Worm (Caenorhabditis elegans) whole organism, L1 larva: ENCODE results near the gene famh-136.

Source experiments
- C16A3.4 ChIP-seq: fragments of 150-350 bp; optimal IDR thresholded peaks from 2 replicates; lab custom pipeline; 2014; ENCODE audit warnings: missing biosample characterization, missing genetic modification characterization
- C34B4.2 ChIP-seq: sonication (generic microtip); optimal IDR thresholded peaks from 2 replicates; lab custom pipeline; 2017; ENCODE audit warnings: mild to moderate bottlenecking, missing genetic modification characterization, missing compliant biosample characterization
- aha-1 ChIP-seq: fragments of 150-350 bp; optimal IDR thresholded peaks from 2 replicates; lab custom pipeline; 2014; ENCODE audit warnings: missing biosample characterization, missing genetic modification characterization
- ama-1 ChIP-seq: fragments of 150-350 bp; optimal IDR thresholded peaks from 2 replicates; lab custom pipeline; 2014
- ceh-8 ChIP-seq: fragments of 200-800 bp; sonication (Bioruptor generic); optimal IDR thresholded peaks from 2 replicates; lab custom pipeline; 2018; ENCODE audit warnings: mild to moderate bottlenecking, missing genetic modification characterization, moderate library complexity, missing compliant biosample characterization
- ceh-90 ChIP-seq: sonication (generic microtip); optimal IDR thresholded peaks from 2 replicates; lab custom pipeline; 2016; ENCODE audit warnings: missing genetic modification characterization, missing compliant biosample characterization
- efl-1 ChIP-seq, 4 experiments: fragments of 150-350 bp; optimal IDR thresholded peaks in 3 of 4; peaks in 1 of 4; 1 replicate in 1 of 4; 2 replicates in 3 of 4; lab custom pipeline; 2014; ENCODE audit warnings: missing biosample characterization in 2 of 4, missing genetic modification characterization in 2 of 4, missing genetic modification reagents in 2 of 4
- efl-3 ChIP-seq: fragments of 200-800 bp; sonication (Bioruptor generic); optimal IDR thresholded peaks from 2 replicates; lab custom pipeline; 2018; ENCODE audit warnings: mild to moderate bottlenecking, missing genetic modification characterization, missing compliant biosample characterization
- egl-27 ChIP-seq, 2 experiments: fragments of 150-350 bp in 1 of 2; sonication (generic microtip); optimal IDR thresholded peaks; 3 replicates each; lab custom pipeline; 2017 to 2018; ENCODE audit warnings: missing biosample characterization in 2 of 2, missing genetic modification characterization in 2 of 2, missing genetic modification reagents in 2 of 2
- ets-5 ChIP-seq: fragments of 200-800 bp; sonication (Bioruptor generic); IDR thresholded peaks from 2 replicates; pipeline ENCODE4 v1.3.6; 2022; ENCODE audit warnings: missing genetic modification characterization, missing compliant biosample characterization
- fos-1 ChIP-seq: fragments of 150-350 bp; optimal IDR thresholded peaks from 2 replicates; lab custom pipeline; 2014; ENCODE audit warnings: missing biosample characterization, missing genetic modification characterization
- grh-1 ChIP-seq: fragments of 200-800 bp; sonication (Bioruptor generic); IDR thresholded peaks from 2 replicates; pipeline ENCODE4 v1.3.6; 2022; ENCODE audit warnings: missing genetic modification reagents, missing genetic modification characterization, missing compliant biosample characterization
- hlh-17 ChIP-seq: fragments of 200-800 bp; sonication (Bioruptor generic); optimal IDR thresholded peaks from 2 replicates; lab custom pipeline; 2018; ENCODE audit warnings: missing genetic modification characterization, mild to moderate bottlenecking, missing compliant biosample characterization, moderate library complexity, borderline replicate concordance
- isw-1 ChIP-seq: fragments of 200-800 bp; sonication (Bioruptor generic); IDR thresholded peaks from 2 replicates; pipeline ENCODE4 v1.3.6; 2022; ENCODE audit warnings: missing genetic modification characterization, missing compliant biosample characterization
- jun-1 ChIP-seq: fragments of 150-350 bp; optimal IDR thresholded peaks from 2 replicates; lab custom pipeline; 2014; ENCODE audit warnings: missing biosample characterization, missing genetic modification reagents, missing genetic modification characterization
- lin-13 ChIP-seq: fragments of 150-350 bp; optimal IDR thresholded peaks from 2 replicates; lab custom pipeline; 2014; ENCODE audit warnings: missing biosample characterization, missing genetic modification reagents, missing genetic modification characterization
- lin-14 ChIP-seq: fragments of 200-800 bp; sonication (Bioruptor generic); optimal IDR thresholded peaks from 2 replicates; lab custom pipeline; 2018; ENCODE audit warnings: mild to moderate bottlenecking, missing genetic modification characterization, moderate library complexity, missing compliant biosample characterization
- lin-15B ChIP-seq: fragments of 150-350 bp; sonication (generic microtip); optimal IDR thresholded peaks from 3 replicates; lab custom pipeline; 2014; ENCODE audit warnings: missing biosample characterization, missing genetic modification characterization
- lin-35 ChIP-seq, 2 experiments: fragments of 150-350 bp; optimal IDR thresholded peaks; 2 replicates each; lab custom pipeline; 2014; ENCODE audit warnings: missing biosample characterization in 2 of 2, missing genetic modification characterization in 2 of 2, missing genetic modification reagents in 2 of 2
- lin-39 ChIP-seq: fragments of 150-350 bp; optimal IDR thresholded peaks from 2 replicates; lab custom pipeline; 2014; ENCODE audit warnings: missing biosample characterization, missing genetic modification reagents, missing genetic modification characterization
- lsy-2 ChIP-seq, 2 experiments: fragments of 150-350 bp; optimal IDR thresholded peaks; 2 replicates each; lab custom pipeline; 2014; ENCODE audit warnings: missing biosample characterization in 2 of 2, missing genetic modification characterization in 2 of 2
- mdl-1 ChIP-seq, 2 experiments: fragments of 150-350 bp; optimal IDR thresholded peaks; 2 replicates each; lab custom pipeline; 2014 to 2017; ENCODE audit warnings: missing biosample characterization in 2 of 2, missing genetic modification characterization in 2 of 2, inconsistent platforms in 1 of 2
- mef-2 ChIP-seq: fragments of 150-350 bp; optimal IDR thresholded peaks from 2 replicates; lab custom pipeline; 2014; ENCODE audit warnings: missing biosample characterization, missing genetic modification characterization
- mep-1 ChIP-seq: fragments of 150-350 bp; optimal IDR thresholded peaks from 2 replicates; lab custom pipeline; 2014; ENCODE audit warnings: missing biosample characterization, missing genetic modification characterization
- nhr-12 ChIP-seq: sonication (generic microtip); optimal IDR thresholded peaks from 2 replicates; lab custom pipeline; 2017; ENCODE audit warnings: missing biosample characterization, missing genetic modification characterization
- nhr-19 ChIP-seq: fragments of 200-800 bp; sonication (Bioruptor generic); conservative IDR thresholded peaks from 2 replicates; pipeline ENCODE4 v1.3.6; 2022; ENCODE audit warnings: missing genetic modification characterization, missing compliant biosample characterization
- nhr-20 ChIP-seq: sonication (generic microtip); optimal IDR thresholded peaks from 2 replicates; lab custom pipeline; 2016; ENCODE audit warnings: mild to moderate bottlenecking, missing genetic modification characterization, missing compliant biosample characterization
- nhr-28 ChIP-seq: fragments of 150-350 bp; optimal IDR thresholded peaks from 2 replicates; lab custom pipeline; 2014; ENCODE audit warnings: missing biosample characterization, missing genetic modification characterization
- nhr-71 ChIP-seq: sonication (generic microtip); optimal IDR thresholded peaks from 2 replicates; lab custom pipeline; 2016; ENCODE audit warnings: mild to moderate bottlenecking, missing genetic modification characterization, moderate library complexity, missing compliant biosample characterization
- nhr-76 ChIP-seq: sonication (generic microtip); optimal IDR thresholded peaks from 2 replicates; lab custom pipeline; 2017; ENCODE audit warnings: missing biosample characterization, missing genetic modification characterization
- nhr-77 ChIP-seq: fragments of 150-350 bp; optimal IDR thresholded peaks from 2 replicates; lab custom pipeline; 2014; ENCODE audit warnings: missing biosample characterization, missing genetic modification characterization
- nhr-85 ChIP-seq: sonication (generic microtip); peaks from one replicate; lab custom pipeline; 2016; ENCODE audit warnings: missing genetic modification characterization, inconsistent platforms, missing compliant biosample characterization
- nhr-90 ChIP-seq: sonication (generic microtip); optimal IDR thresholded peaks from 2 replicates; lab custom pipeline; 2016; ENCODE audit warnings: mild to moderate bottlenecking, missing genetic modification characterization, missing compliant biosample characterization; ENCODE audit not compliant: poor library complexity
- pqm-1 ChIP-seq: sonication (generic microtip); optimal IDR thresholded peaks from 3 replicates; lab custom pipeline; 2017; ENCODE audit warnings: missing biosample characterization, missing genetic modification characterization
- rnt-1 ChIP-seq: sonication (generic microtip); optimal IDR thresholded peaks from 2 replicates; lab custom pipeline; 2016; ENCODE audit warnings: mild to moderate bottlenecking, missing genetic modification characterization, moderate library complexity, missing compliant biosample characterization
- skn-1 ChIP-seq: fragments of 150-350 bp; optimal IDR thresholded peaks from 2 replicates; lab custom pipeline; 2014; ENCODE audit warnings: missing biosample characterization, missing genetic modification characterization
- sox-4 ChIP-seq: sonication (generic microtip); optimal IDR thresholded peaks from 2 replicates; lab custom pipeline; 2016; ENCODE audit warnings: missing genetic modification characterization, missing compliant biosample characterization
- sptf-1 ChIP-seq: fragments of 150-350 bp; optimal IDR thresholded peaks from 2 replicates; lab custom pipeline; 2014; ENCODE audit warnings: missing biosample characterization, missing genetic modification characterization
- swsn-7 ChIP-seq: sonication (generic microtip); optimal IDR thresholded peaks from 2 replicates; lab custom pipeline; 2016; ENCODE audit warnings: missing genetic modification characterization, missing compliant biosample characterization
- tlp-1 ChIP-seq: fragments of 150-350 bp; optimal IDR thresholded peaks from 2 replicates; lab custom pipeline; 2014; ENCODE audit warnings: missing biosample characterization, missing genetic modification characterization
- unc-130 ChIP-seq: fragments of 150-350 bp; optimal IDR thresholded peaks from 2 replicates; lab custom pipeline; 2017; ENCODE audit warnings: missing biosample characterization, missing genetic modification characterization, inconsistent platforms
- unc-62 ChIP-seq: fragments of 150-350 bp; optimal IDR thresholded peaks from 2 replicates; lab custom pipeline; 2014; ENCODE audit warnings: missing biosample characterization, missing genetic modification reagents, missing genetic modification characterization
- vab-15 ChIP-seq: sonication (generic microtip); optimal IDR thresholded peaks from 2 replicates; lab custom pipeline; 2017; ENCODE audit warnings: missing genotype, mild to moderate bottlenecking, missing genetic modification characterization, missing compliant biosample characterization
- xbp-1 ChIP-seq: sonication (generic microtip); optimal IDR thresholded peaks from 2 replicates; lab custom pipeline; 2016; ENCODE audit warnings: missing genetic modification characterization, missing compliant biosample characterization
- ztf-11 ChIP-seq, 2 experiments: sonication (generic microtip); optimal IDR thresholded peaks; 2 replicates each; lab custom pipeline; 2016 to 2017; ENCODE audit warnings: missing genetic modification characterization in 2 of 2, missing biosample characterization in 1 of 2, missing compliant biosample characterization in 1 of 2
- ztf-4 ChIP-seq: fragments of 150-350 bp; optimal IDR thresholded peaks from 2 replicates; lab custom pipeline; 2014; ENCODE audit warnings: missing biosample characterization, missing genetic modification characterization

Gene famh-136

DNA sequence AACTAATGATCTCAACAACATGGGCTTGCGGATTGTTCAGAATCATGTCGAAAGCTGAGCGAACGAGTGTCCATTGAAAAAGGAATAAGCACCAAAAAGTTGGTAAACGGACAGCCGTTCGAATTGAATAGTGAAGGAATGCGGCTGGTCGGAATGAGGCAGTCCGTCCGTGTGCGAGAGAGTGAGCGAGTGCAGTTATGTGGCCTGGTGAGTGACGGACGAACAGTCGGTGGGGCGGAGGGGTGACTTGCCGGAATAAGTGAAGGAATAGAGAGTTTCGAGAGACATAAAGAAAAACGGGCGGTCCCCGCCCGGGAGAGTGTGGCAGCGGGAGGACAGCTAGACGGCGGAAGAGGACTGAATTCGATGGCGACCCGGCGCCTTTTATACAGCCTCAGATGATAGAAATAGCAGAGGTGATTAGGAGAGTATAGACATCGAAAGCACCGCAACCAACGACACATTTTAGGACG lies 22.2 kb upstream of the famh-136 start (continued):
- TF ChIP-seq tlp-1 (tag; lab: Kevin White, UChicago) (no peak), C34B4.2 (peak; percentile 60), nhr-12 (tag; lab: Kevin White, UChicago) (no peak), vab-15 (no peak), lin-15B (peak; percentile 2), efl-1 (optimal IDR thresholded peaks at IDR 0.05; lab: Kevin White, UChicago) (peak; percentile 38 to 45), efl-1 (GFP tag; optimal IDR thresholded peaks at IDR 0.05 in 1 of 2; lab: Kevin White, UChicago) (peak; percentile 36 to 91), lin-13 (GFP tag; lab: Kevin White, UChicago) (peak; percentile 69), unc-62 (GFP tag; lab: Kevin White, UChicago) (no peak), sox-4 (no peak), ztf-11 (tag; optimal IDR thresholded peaks at IDR 0.05; lab: Kevin White, UChicago) (peak in 1 of 2 experiments; percentile 36), nhr-77 (tag; lab: Kevin White, UChicago) (no peak), nhr-76 (tag; lab: Kevin White, UChicago) (no peak), nhr-85 (tag; lab: Kevin White, UChicago) (peak; percentile 74), rnt-1 (tag; lab: Kevin White, UChicago) (peak; percentile 92), sptf-1 (no peak), efl-3 (no peak), ceh-90 (tag; lab: Kevin White, UChicago) (no peak), swsn-7 (tag; lab: Kevin White, UChicago) (peak; percentile 78), ama-1 (lab: Kevin White, UChicago) (peak; percentile 96), lin-35 (GFP tag; optimal IDR thresholded peaks at IDR 0.05; lab: Kevin White, UChicago) (peak; percentile 57 to 63), hlh-17 (GFP tag; lab: Kevin White, UChicago) (no peak), mep-1 (tag; lab: Kevin White, UChicago) (peak; percentile 48), xbp-1 (tag; lab: Kevin White, UChicago) (peak; percentile 67), isw-1 (no peak), nhr-90 (peak; percentile 82), egl-27 (tag; optimal IDR thresholded peaks at IDR 0.05; lab: Kevin White, UChicago) (no peak), C16A3.4 (no peak), skn-1 (tag; lab: Kevin White, UChicago) (peak; percentile 55), lin-39 (tag; lab: Kevin White, UChicago) (peak; percentile 7), lsy-2 (tag; optimal IDR thresholded peaks at IDR 0.05; lab: Kevin White, UChicago) (peak; percentile 59 to 66), ceh-8 (GFP tag; lab: Kevin White, UChicago) (peak; percentile 55), grh-1 (GFP tag; lab: Robert Waterston, UW) (peak; percentile 69)

DNA sequence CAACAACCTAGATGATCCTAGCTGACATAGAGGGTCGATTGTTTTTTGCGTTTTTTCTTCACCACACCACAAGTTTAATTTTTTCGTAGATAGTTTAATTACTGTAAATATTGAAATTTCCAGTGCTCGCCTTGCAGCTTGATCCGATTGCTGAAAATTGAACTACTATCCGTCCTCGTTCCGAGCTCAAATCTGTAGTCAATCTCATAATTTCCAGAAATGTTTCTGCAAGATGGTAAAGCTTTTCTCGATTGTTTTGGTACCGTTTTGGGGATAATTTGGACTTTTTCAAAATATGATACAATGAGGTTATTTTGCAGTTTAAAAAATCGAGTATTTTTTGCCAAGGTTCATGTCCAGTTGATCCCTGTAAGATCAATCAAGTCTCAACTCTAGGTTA lies 21.5 kb upstream of the famh-136 start:
- no peak for TF ChIP-seq aha-1
- no peak for TF ChIP-seq lin-39 (tag; lab: Kevin White, UChicago)
- TF ChIP-seq efl-1 (optimal IDR thresholded peaks at IDR 0.05; lab: Kevin White, UChicago), result no peak
- peak in 1 of 2 experiments; percentile 63 for TF ChIP-seq efl-1 (GFP tag; optimal IDR thresholded peaks at IDR 0.05 in 1 of 2; lab: Kevin White, UChicago)
- TF ChIP-seq nhr-19 (GFP tag; lab: Robert Waterston, UW), result no peak

DNA sequence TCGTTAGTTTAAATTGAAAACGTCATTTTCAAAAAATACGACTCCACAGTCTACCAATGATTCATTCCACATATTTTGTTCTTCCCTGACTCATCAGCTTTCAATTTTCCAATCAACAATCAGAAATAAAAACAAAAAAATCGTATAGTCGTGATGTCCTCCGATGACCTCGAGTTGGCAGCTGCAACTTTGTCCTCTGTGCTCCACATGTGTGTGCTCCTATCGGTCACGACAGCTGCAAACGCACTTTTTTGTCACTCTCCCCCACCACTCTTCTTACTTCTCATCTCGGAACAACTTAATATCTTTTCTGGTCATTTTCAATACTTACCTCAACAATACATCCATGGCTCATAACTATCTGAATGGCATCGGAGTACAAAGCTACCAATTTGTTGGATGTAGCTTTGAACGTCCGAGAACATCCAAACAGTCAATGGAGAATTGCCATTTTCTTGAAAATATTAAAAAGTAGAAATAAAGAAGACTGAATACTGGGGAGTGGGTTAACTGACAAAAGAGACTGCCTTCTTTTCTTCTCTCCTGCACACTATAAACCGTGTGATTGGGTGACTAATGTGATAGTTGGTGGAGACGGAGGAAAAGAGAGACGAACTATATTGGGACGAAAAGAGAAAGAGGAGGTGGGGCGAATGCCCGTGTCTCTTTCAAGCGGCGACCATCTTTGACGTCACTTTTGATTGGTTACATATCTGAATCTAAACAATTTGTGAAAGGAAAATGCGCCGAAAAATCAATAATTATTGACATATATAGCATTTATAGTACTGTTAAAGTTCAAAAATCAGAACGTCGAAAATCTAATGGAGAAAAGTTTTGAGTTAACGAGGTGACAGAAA lies 20.3 kb upstream of the famh-136 start:
- TF ChIP-seq nhr-71 (peak; percentile 16), nhr-90 (no peak), sox-4 (no peak), nhr-20 (tag; lab: Kevin White, UChicago) (peak; percentile 62), nhr-12 (tag; lab: Kevin White, UChicago) (no peak), grh-1 (GFP tag; lab: Robert Waterston, UW) (no peak), lin-14 (GFP tag; lab: Kevin White, UChicago) (peak; percentile 49), mef-2 (tag; lab: Kevin White, UChicago) (no peak), jun-1 (peak; percentile 10), ama-1 (lab: Kevin White, UChicago) (peak; percentile 80), nhr-77 (tag; lab: Kevin White, UChicago) (no peak), mdl-1 (tag; optimal IDR thresholded peaks at IDR 0.05; lab: Kevin White, UChicago) (peak in 1 of 2 experiments; percentile 45), ets-5 (GFP tag; lab: Robert Waterston, UW) (no peak), lin-39 (tag; lab: Kevin White, UChicago) (no peak), rnt-1 (tag; lab: Kevin White, UChicago) (peak; percentile 44), nhr-76 (tag; lab: Kevin White, UChicago) (no peak), aha-1 (no peak), efl-3 (no peak), nhr-28 (tag; lab: Kevin White, UChicago) (no peak), ztf-4 (tag; lab: Kevin White, UChicago) (no peak), fos-1 (no peak), pqm-1 (no peak), hlh-17 (GFP tag; lab: Kevin White, UChicago) (no peak), unc-130 (peak; percentile 2), nhr-85 (tag; lab: Kevin White, UChicago) (peak; percentile 81), ceh-8 (GFP tag; lab: Kevin White, UChicago) (no peak)
